Worm (Caenorhabditis elegans) whole organism, L1 larva: ENCODE data around the gene dod-24.

Source experiments
- C04F5.9 ChIP-seq: sonication (generic microtip); optimal IDR thresholded peaks from 2 replicates; lab custom pipeline; 2016; ENCODE audit warnings: missing genetic modification characterization, missing compliant biosample characterization
- C34B4.2 ChIP-seq: sonication (generic microtip); optimal IDR thresholded peaks from 2 replicates; lab custom pipeline; 2017; ENCODE audit warnings: mild to moderate bottlenecking, missing genetic modification characterization, missing compliant biosample characterization
- Y116A8C.19 ChIP-seq: sonication (generic microtip); optimal IDR thresholded peaks from 2 replicates; lab custom pipeline; 2016; ENCODE audit warnings: missing compliant biosample characterization, missing genetic modification characterization, borderline replicate concordance
- aly-2 ChIP-seq: fragments of 150-350 bp; optimal IDR thresholded peaks from 2 replicates; lab custom pipeline; 2014; ENCODE audit warnings: missing biosample characterization, missing genetic modification characterization
- blmp-1 ChIP-seq: fragments of 150-350 bp; optimal IDR thresholded peaks from 2 replicates; lab custom pipeline; 2014; ENCODE audit warnings: missing biosample characterization, missing genetic modification characterization
- ceh-63 ChIP-seq: fragments of 200-800 bp; sonication (Bioruptor generic); optimal IDR thresholded peaks from 2 replicates; lab custom pipeline; 2018; ENCODE audit warnings: mild to moderate bottlenecking, missing genetic modification characterization, missing compliant biosample characterization
- dsc-1 ChIP-seq: sonication (generic microtip); optimal IDR thresholded peaks from 2 replicates; lab custom pipeline; 2016; ENCODE audit warnings: mild to moderate bottlenecking, missing genetic modification characterization, missing compliant biosample characterization
- egl-27 ChIP-seq, 2 experiments: fragments of 150-350 bp in 1 of 2; sonication (generic microtip); optimal IDR thresholded peaks; 3 replicates each; lab custom pipeline; 2017 to 2018; ENCODE audit warnings: missing biosample characterization in 2 of 2, missing genetic modification characterization in 2 of 2, missing genetic modification reagents in 2 of 2
- elt-2 ChIP-seq: sonication (generic microtip); optimal IDR thresholded peaks from 2 replicates; lab custom pipeline; 2016; ENCODE audit warnings: missing genetic modification characterization, mild to moderate bottlenecking, inconsistent platforms, missing compliant biosample characterization, missing genetic modification reagents
- elt-3 ChIP-seq, 6 experiments: fragments of 150-350 bp in 1 of 6; sonication (generic microtip); optimal IDR thresholded peaks; 2 replicates each; lab custom pipeline; 2017 to 2018; ENCODE audit warnings: missing biosample characterization in 6 of 6, missing genetic modification characterization in 6 of 6, inconsistent platforms in 1 of 6
- fkh-4 ChIP-seq: sonication (generic microtip); optimal IDR thresholded peaks from 2 replicates; lab custom pipeline; 2016; ENCODE audit warnings: missing compliant biosample characterization, missing genetic modification characterization, borderline replicate concordance
- fkh-8 ChIP-seq: sonication (generic microtip); optimal IDR thresholded peaks from 2 replicates; lab custom pipeline; 2016; ENCODE audit warnings: mild to moderate bottlenecking, missing genetic modification characterization, missing compliant biosample characterization
- fos-1 ChIP-seq: fragments of 150-350 bp; optimal IDR thresholded peaks from 2 replicates; lab custom pipeline; 2014; ENCODE audit warnings: missing biosample characterization, missing genetic modification characterization
- hlh-17 ChIP-seq: fragments of 200-800 bp; sonication (Bioruptor generic); optimal IDR thresholded peaks from 2 replicates; lab custom pipeline; 2018; ENCODE audit warnings: missing genetic modification characterization, mild to moderate bottlenecking, missing compliant biosample characterization, moderate library complexity, borderline replicate concordance
- isw-1 ChIP-seq: fragments of 200-800 bp; sonication (Bioruptor generic); IDR thresholded peaks from 2 replicates; pipeline ENCODE4 v1.3.6; 2022; ENCODE audit warnings: missing genetic modification characterization, missing compliant biosample characterization
- lin-13 ChIP-seq: fragments of 150-350 bp; optimal IDR thresholded peaks from 2 replicates; lab custom pipeline; 2014; ENCODE audit warnings: missing biosample characterization, missing genetic modification reagents, missing genetic modification characterization
- lin-35 ChIP-seq, 2 experiments: fragments of 150-350 bp; optimal IDR thresholded peaks; 2 replicates each; lab custom pipeline; 2014; ENCODE audit warnings: missing biosample characterization in 2 of 2, missing genetic modification characterization in 2 of 2, missing genetic modification reagents in 2 of 2
- lsy-2 ChIP-seq, 2 experiments: fragments of 150-350 bp; optimal IDR thresholded peaks; 2 replicates each; lab custom pipeline; 2014; ENCODE audit warnings: missing biosample characterization in 2 of 2, missing genetic modification characterization in 2 of 2
- mdl-1 ChIP-seq, 2 experiments: fragments of 150-350 bp; optimal IDR thresholded peaks; 2 replicates each; lab custom pipeline; 2014 to 2017; ENCODE audit warnings: missing biosample characterization in 2 of 2, missing genetic modification characterization in 2 of 2, inconsistent platforms in 1 of 2
- mep-1 ChIP-seq: fragments of 150-350 bp; optimal IDR thresholded peaks from 2 replicates; lab custom pipeline; 2014; ENCODE audit warnings: missing biosample characterization, missing genetic modification characterization
- nhr-11 ChIP-seq: fragments of 150-350 bp; optimal IDR thresholded peaks from 2 replicates; lab custom pipeline; 2014; ENCODE audit warnings: missing biosample characterization, missing genetic modification characterization
- nhr-20 ChIP-seq: sonication (generic microtip); optimal IDR thresholded peaks from 2 replicates; lab custom pipeline; 2016; ENCODE audit warnings: mild to moderate bottlenecking, missing genetic modification characterization, missing compliant biosample characterization
- nhr-28 ChIP-seq: fragments of 150-350 bp; optimal IDR thresholded peaks from 2 replicates; lab custom pipeline; 2014; ENCODE audit warnings: missing biosample characterization, missing genetic modification characterization
- nhr-47 ChIP-seq: sonication (generic microtip); optimal IDR thresholded peaks from 2 replicates; lab custom pipeline; 2016; ENCODE audit warnings: mild to moderate bottlenecking, missing genetic modification characterization, moderate library complexity, missing compliant biosample characterization
- nhr-71 ChIP-seq: sonication (generic microtip); optimal IDR thresholded peaks from 2 replicates; lab custom pipeline; 2016; ENCODE audit warnings: mild to moderate bottlenecking, missing genetic modification characterization, moderate library complexity, missing compliant biosample characterization
- nhr-76 ChIP-seq: sonication (generic microtip); optimal IDR thresholded peaks from 2 replicates; lab custom pipeline; 2017; ENCODE audit warnings: missing biosample characterization, missing genetic modification characterization
- nhr-90 ChIP-seq: sonication (generic microtip); optimal IDR thresholded peaks from 2 replicates; lab custom pipeline; 2016; ENCODE audit warnings: mild to moderate bottlenecking, missing genetic modification characterization, missing compliant biosample characterization; ENCODE audit not compliant: poor library complexity
- pag-3 ChIP-seq: sonication (generic microtip); optimal IDR thresholded peaks from 2 replicates; lab custom pipeline; 2017; ENCODE audit warnings: missing genetic modification characterization, mild to moderate bottlenecking, missing compliant biosample characterization, antibody characterized with exemption, borderline replicate concordance; ENCODE audit not compliant: insufficient read depth
- pax-3 ChIP-seq: fragments of 200-800 bp; sonication (Bioruptor generic); optimal IDR thresholded peaks from 2 replicates; lab custom pipeline; 2018; ENCODE audit warnings: mild to moderate bottlenecking, missing genetic modification characterization, moderate library complexity, missing compliant biosample characterization
- pqm-1 ChIP-seq: sonication (generic microtip); optimal IDR thresholded peaks from 3 replicates; lab custom pipeline; 2017; ENCODE audit warnings: missing biosample characterization, missing genetic modification characterization
- rnt-1 ChIP-seq: sonication (generic microtip); optimal IDR thresholded peaks from 2 replicates; lab custom pipeline; 2016; ENCODE audit warnings: mild to moderate bottlenecking, missing genetic modification characterization, moderate library complexity, missing compliant biosample characterization
- snu-23 ChIP-seq: sonication (generic microtip); optimal IDR thresholded peaks from 2 replicates; lab custom pipeline; 2016; ENCODE audit warnings: missing genetic modification characterization, missing compliant biosample characterization
- sptf-1 ChIP-seq: fragments of 150-350 bp; optimal IDR thresholded peaks from 2 replicates; lab custom pipeline; 2014; ENCODE audit warnings: missing biosample characterization, missing genetic modification characterization
- tlp-1 ChIP-seq: fragments of 150-350 bp; optimal IDR thresholded peaks from 2 replicates; lab custom pipeline; 2014; ENCODE audit warnings: missing biosample characterization, missing genetic modification characterization
- unc-130 ChIP-seq: fragments of 150-350 bp; optimal IDR thresholded peaks from 2 replicates; lab custom pipeline; 2017; ENCODE audit warnings: missing biosample characterization, missing genetic modification characterization, inconsistent platforms
- unc-62 ChIP-seq: fragments of 150-350 bp; optimal IDR thresholded peaks from 2 replicates; lab custom pipeline; 2014; ENCODE audit warnings: missing biosample characterization, missing genetic modification reagents, missing genetic modification characterization
- vab-15 ChIP-seq: sonication (generic microtip); optimal IDR thresholded peaks from 2 replicates; lab custom pipeline; 2017; ENCODE audit warnings: missing genotype, mild to moderate bottlenecking, missing genetic modification characterization, missing compliant biosample characterization
- xbp-1 ChIP-seq: sonication (generic microtip); optimal IDR thresholded peaks from 2 replicates; lab custom pipeline; 2016; ENCODE audit warnings: missing genetic modification characterization, missing compliant biosample characterization
- zag-1 ChIP-seq: fragments of 150-350 bp; optimal IDR thresholded peaks from 2 replicates; lab custom pipeline; 2014; ENCODE audit warnings: missing biosample characterization, missing genetic modification characterization

dod-24 gene

DNA sequence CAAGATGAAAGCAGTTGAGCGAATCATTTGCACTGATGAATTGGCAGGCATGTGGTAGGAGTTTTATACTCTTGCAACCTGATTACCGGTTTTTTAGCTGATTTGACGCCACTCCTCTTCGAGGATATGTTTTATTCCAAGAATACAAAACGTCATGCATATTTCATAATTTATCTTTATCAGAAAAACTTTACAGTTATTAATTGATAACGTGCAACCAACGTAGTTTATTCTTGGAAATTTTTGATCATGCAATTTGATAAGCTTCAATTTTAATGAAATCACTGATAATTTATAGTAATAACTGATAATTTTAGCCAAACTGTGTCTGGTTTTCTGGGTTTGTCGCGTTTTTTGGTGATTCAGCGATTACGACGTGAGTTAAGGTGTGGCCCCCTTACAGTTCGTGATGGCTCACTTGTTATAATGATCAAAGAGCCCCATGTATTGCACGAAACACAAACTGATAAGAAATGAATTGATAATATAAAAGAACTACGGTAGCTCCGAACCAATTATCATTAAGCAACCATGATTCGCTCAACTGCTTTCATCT, 4.9 kb downstream of the dod-24 start, which contains the start of the genes cld-1 and dod-21:
cld-1 (minus strand) TSS at position 51 of the 556 bp plus-strand sequence.
dod-21 (plus strand) TSS at position 518 of the 556 bp plus-strand sequence.
- TF ChIP-seq nhr-11 (tag; lab: Kevin White, UChicago): no peak
- TF ChIP-seq fkh-8 (tag; lab: Kevin White, UChicago): no peak
- TF ChIP-seq tlp-1: peak; percentile 66
- no peak for TF ChIP-seq Y116A8C.19
- no peak for TF ChIP-seq fkh-4 (tag; lab: Kevin White, UChicago)
- TF ChIP-seq elt-2 (tag; lab: Kevin White, UChicago): peak; percentile 100
- no peak for TF ChIP-seq mep-1 (tag; lab: Kevin White, UChicago)
- TF ChIP-seq xbp-1 (tag; lab: Kevin White, UChicago): no peak
- no peak for TF ChIP-seq mdl-1 (tag; optimal IDR thresholded peaks at IDR 0.05; lab: Kevin White, UChicago)
- no peak for TF ChIP-seq rnt-1
- TF ChIP-seq blmp-1 (tag; lab: Kevin White, UChicago): no peak
- TF ChIP-seq C04F5.9 (tag; lab: Kevin White, UChicago): no peak
- TF ChIP-seq nhr-71: peak; percentile 40
- no peak for TF ChIP-seq C34B4.2 (tag; lab: Kevin White, UChicago)
- TF ChIP-seq sptf-1 (tag; lab: Kevin White, UChicago): no peak
- no peak for TF ChIP-seq nhr-28
- no peak for TF ChIP-seq pax-3 (tag; lab: Kevin White, UChicago)
- TF ChIP-seq lin-13 (GFP tag; lab: Kevin White, UChicago): no peak
- TF ChIP-seq lsy-2 (tag; optimal IDR thresholded peaks at IDR 0.05; lab: Kevin White, UChicago): no peak
- peak; percentile 14 for TF ChIP-seq nhr-20 (tag; lab: Kevin White, UChicago)
- no peak for TF ChIP-seq zag-1
- TF ChIP-seq vab-15 (tag; lab: Kevin White, UChicago): no peak
- no peak for TF ChIP-seq fos-1 (tag; lab: Kevin White, UChicago)
- TF ChIP-seq ceh-63 (GFP tag; lab: Kevin White, UChicago): no peak
- TF ChIP-seq egl-27 (tag; optimal IDR thresholded peaks at IDR 0.05; lab: Kevin White, UChicago): no peak
- TF ChIP-seq pqm-1 (tag; lab: Kevin White, UChicago): peak; percentile 5
- TF ChIP-seq nhr-90 (tag; lab: Kevin White, UChicago): peak; percentile 28
- no peak for TF ChIP-seq hlh-17
- TF ChIP-seq lin-35 (GFP tag; optimal IDR thresholded peaks at IDR 0.05; lab: Kevin White, UChicago): no peak
- TF ChIP-seq isw-1 (GFP tag; lab: Robert Waterston, UW): no peak

DNA sequence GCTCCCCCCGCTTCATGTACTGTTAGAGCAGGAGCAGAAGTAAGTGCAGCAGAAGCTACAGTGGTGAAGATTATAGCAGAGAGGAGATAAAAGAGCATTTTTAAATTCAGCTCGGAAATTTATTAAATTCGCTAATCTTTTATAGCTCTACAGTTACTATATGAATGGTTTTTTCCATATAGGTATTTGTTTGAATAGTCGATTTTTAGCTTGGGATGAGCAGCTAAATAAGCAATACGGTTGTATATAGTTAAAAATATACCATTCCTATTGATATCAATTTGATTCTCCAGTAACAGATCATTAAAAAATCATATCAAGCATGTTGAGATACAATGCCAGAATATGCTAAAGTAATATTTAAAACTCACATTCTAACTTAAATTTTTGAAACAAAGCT, 14.5 kb downstream of the dod-24 start, which contains the start of gene srlf-5:
srlf-5 (minus strand) TSS at position 101 of the 400 bp plus-strand sequence.
- no peak for TF ChIP-seq aly-2 (tag; lab: Kevin White, UChicago)
- no peak for TF ChIP-seq unc-130 (tag; lab: Kevin White, UChicago)
- TF ChIP-seq vab-15 (tag; lab: Kevin White, UChicago): no peak
- TF ChIP-seq pax-3 (tag; lab: Kevin White, UChicago): no peak

DNA sequence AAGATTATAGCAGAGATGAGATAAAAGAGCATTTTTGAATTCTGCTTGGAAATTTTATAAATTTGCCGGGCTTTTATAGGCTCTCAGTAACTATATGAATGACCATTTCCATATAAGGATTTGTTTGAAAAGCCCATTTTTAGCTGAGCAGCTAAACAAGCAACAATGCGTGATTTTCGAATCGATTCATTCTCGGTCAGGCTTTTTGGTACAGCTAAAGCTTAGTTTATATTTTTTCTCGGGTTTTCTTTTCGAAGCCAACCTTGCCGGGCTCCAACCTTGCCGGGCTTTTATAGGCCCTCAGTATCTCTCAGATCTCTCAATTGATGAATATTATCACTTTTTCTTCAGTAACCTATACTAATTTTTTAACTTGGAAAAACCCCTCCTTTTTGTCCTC, 16.8 kb downstream of the dod-24 start, which contains the start of gene srlf-4:
srlf-4 (minus strand) TSS at position 101 of the 400 bp plus-strand sequence.
- no peak for TF ChIP-seq pag-3 (tag; lab: Kevin White, UChicago)
- no peak for TF ChIP-seq elt-3 (tag; optimal IDR thresholded peaks at IDR 0.05; lab: Kevin White, UChicago)
- no peak for TF ChIP-seq dsc-1 (tag; lab: Kevin White, UChicago)
- no peak for TF ChIP-seq fos-1 (tag; lab: Kevin White, UChicago)
- no peak for TF ChIP-seq C04F5.9 (tag; lab: Kevin White, UChicago)
- no peak for TF ChIP-seq fkh-8 (tag; lab: Kevin White, UChicago)
- TF ChIP-seq snu-23 (GFP tag; lab: Kevin White, UChicago): no peak
- no peak for TF ChIP-seq nhr-76 (tag; lab: Kevin White, UChicago)
- TF ChIP-seq nhr-47 (tag; lab: Kevin White, UChicago): no peak
- TF ChIP-seq unc-62 (GFP tag; lab: Kevin White, UChicago): no peak
- no peak for TF ChIP-seq tlp-1
